Worm (Caenorhabditis elegans) whole organism, midembryonic: ENCODE results near the gene col-68.

Source experiments
- T22C8.4 ChIP-seq: fragments of 200-800 bp; sonication (Bioruptor generic); IDR thresholded peaks from 2 replicates; pipeline ENCODE4 v1.3.6; 2022; ENCODE audit warnings: missing genetic modification characterization, missing compliant biosample characterization
- flt-1 ChIP-seq: fragments of 200-800 bp; sonication (Bioruptor generic); IDR thresholded peaks from 2 replicates; pipeline ENCODE4 v1.3.6; 2022; ENCODE audit warnings: missing genetic modification characterization, missing compliant biosample characterization
- ref-1 ChIP-seq: fragments of 200-800 bp; sonication (Bioruptor generic); conservative IDR thresholded peaks from 2 replicates; pipeline ENCODE4 v1.3.6; 2022; ENCODE audit warnings: missing genetic modification reagents, missing genetic modification characterization, missing compliant biosample characterization
- ztf-23 ChIP-seq: fragments of 200-800 bp; sonication (Bioruptor generic); IDR thresholded peaks from 2 replicates; pipeline ENCODE4 v1.3.6; 2022; ENCODE audit warnings: missing genetic modification reagents, missing genetic modification characterization, missing compliant biosample characterization

ce11 chrII:129770-130169 is 25.4 kb downstream of the col-68 start:
- TF ChIP-seq flt-1 (GFP tag; lab: Robert Waterston, UW) (no peak), T22C8.4 (GFP tag; lab: Robert Waterston, UW) (no peak), ztf-23 (GFP tag; lab: Robert Waterston, UW) (no peak), ref-1 (GFP tag; lab: Robert Waterston, UW) (no peak)
